Fruit fly (Drosophila melanogaster) whole organism, embryonic: Measurements from ENCODE around the gene Ptp36E.

Source experiments
- B-H2 ChIP-seq: fragments of 200-800 bp; sonication (Bioruptor generic); optimal IDR thresholded peaks from 2 replicates; lab custom pipeline; 2018; ENCODE audit warnings: missing biosample characterization, mild to moderate bottlenecking, missing genetic modification characterization
- Blimp-1 ChIP-seq: fragments of 200-800 bp; sonication (Bioruptor generic); optimal IDR thresholded peaks from 3 replicates; lab custom pipeline; 2018; ENCODE audit warnings: missing biosample characterization, missing genetic modification characterization, mild to moderate bottlenecking, moderate library complexity, missing genetic modification reagents
- CG10274 ChIP-seq: fragments of 200-800 bp; sonication (Bioruptor generic); optimal IDR thresholded peaks from 3 replicates; lab custom pipeline; 2017; ENCODE audit warnings: missing biosample characterization, mild to moderate bottlenecking, missing genetic modification characterization
- CG10543 ChIP-seq: fragments of 200-800 bp; sonication (Bioruptor generic); optimal IDR thresholded peaks from 3 replicates; lab custom pipeline; 2017; ENCODE audit warnings: missing biosample characterization, mild to moderate bottlenecking, missing genetic modification characterization, moderate library complexity
- CG11085 ChIP-seq: fragments of 200-800 bp; sonication (Bioruptor generic); IDR thresholded peaks from 2 replicates; pipeline ENCODE4 v1.3.6; 2022; ENCODE audit warnings: missing biosample characterization, missing genetic modification characterization
- CG11093 ChIP-seq: fragments of 200-800 bp; sonication (Bioruptor generic); IDR thresholded peaks from 3 replicates; pipeline ENCODE4 v1.3.6; 2022; ENCODE audit warnings: missing biosample characterization, missing genetic modification characterization
- CG12071 ChIP-seq: fragments of 200-800 bp; sonication (Bioruptor generic); optimal IDR thresholded peaks from 3 replicates; lab custom pipeline; 2018; ENCODE audit warnings: missing biosample characterization, mild to moderate bottlenecking, missing genetic modification characterization
- CG12769 ChIP-seq: fragments of 200-800 bp; sonication (Bioruptor generic); optimal IDR thresholded peaks from 2 replicates; lab custom pipeline; 2019; ENCODE audit warnings: missing biosample characterization, mild to moderate bottlenecking, missing genetic modification characterization, moderate library complexity
- CG12942 ChIP-seq: fragments of 200-800 bp; sonication (Bioruptor generic); optimal IDR thresholded peaks from 3 replicates; lab custom pipeline; 2016; ENCODE audit warnings: missing biosample characterization, missing genetic modification characterization
- CG13296 ChIP-seq: fragments of 200-800 bp; sonication (Bioruptor generic); optimal IDR thresholded peaks from 3 replicates; lab custom pipeline; 2018; ENCODE audit warnings: missing biosample characterization, mild to moderate bottlenecking, missing genetic modification characterization
- CG15269 ChIP-seq: fragments of 200-800 bp; sonication (Bioruptor generic); optimal IDR thresholded peaks from 2 replicates; lab custom pipeline; 2018; ENCODE audit warnings: missing biosample characterization, mild to moderate bottlenecking, missing genetic modification characterization, moderate library complexity
- CG15696 ChIP-seq: fragments of 200-800 bp; sonication (Bioruptor generic); optimal IDR thresholded peaks from 2 replicates; lab custom pipeline; 2019; ENCODE audit warnings: missing biosample characterization, mild to moderate bottlenecking, missing genetic modification characterization, moderate library complexity
- CG1647 ChIP-seq: fragments of 200-800 bp; sonication (Bioruptor generic); optimal IDR thresholded peaks from 3 replicates; lab custom pipeline; 2016; ENCODE audit warnings: missing biosample characterization, missing genetic modification characterization
- CG17328 ChIP-seq: fragments of 200-800 bp; sonication (Bioruptor generic); IDR thresholded peaks from 2 replicates; pipeline ENCODE4 v1.3.6; 2022; ENCODE audit warnings: missing biosample characterization, missing genetic modification characterization
- CG17568 ChIP-seq: fragments of 200-800 bp; sonication (Bioruptor generic); optimal IDR thresholded peaks from 2 replicates; lab custom pipeline; 2018; ENCODE audit warnings: missing biosample characterization, mild to moderate bottlenecking, missing genetic modification characterization, moderate library complexity
- CG1792 ChIP-seq: fragments of 200-800 bp; sonication (Bioruptor generic); optimal IDR thresholded peaks from 2 replicates; lab custom pipeline; 2016; ENCODE audit warnings: missing biosample characterization, missing genetic modification characterization
- CG2678 ChIP-seq: fragments of 200-800 bp; sonication (Bioruptor generic); optimal IDR thresholded peaks from 3 replicates; lab custom pipeline; 2019; ENCODE audit warnings: missing biosample characterization, mild to moderate bottlenecking, missing genetic modification characterization, moderate library complexity
- CG31365 ChIP-seq: fragments of 200-800 bp; sonication (Bioruptor generic); optimal IDR thresholded peaks from 2 replicates; lab custom pipeline; 2018; ENCODE audit warnings: missing biosample characterization, mild to moderate bottlenecking, missing genetic modification characterization
- CG32772 ChIP-seq: fragments of 200-800 bp; sonication (Bioruptor generic); IDR thresholded peaks from 2 replicates; pipeline ENCODE4 v1.3.6; 2022; ENCODE audit warnings: missing biosample characterization, missing genetic modification characterization
- CG33213 ChIP-seq: fragments of 200-800 bp; sonication (Bioruptor generic); optimal IDR thresholded peaks from 3 replicates; lab custom pipeline; 2016; ENCODE audit warnings: missing biosample characterization, missing genetic modification characterization
- CG33557 ChIP-seq: fragments of 200-800 bp; sonication (Bioruptor generic); optimal IDR thresholded peaks from 2 replicates; lab custom pipeline; 2019; ENCODE audit warnings: missing biosample characterization, mild to moderate bottlenecking, missing genetic modification characterization, moderate library complexity
- CG34376 ChIP-seq: fragments of 200-800 bp; sonication (Bioruptor generic); optimal IDR thresholded peaks from 2 replicates; lab custom pipeline; 2018; ENCODE audit warnings: missing biosample characterization, mild to moderate bottlenecking, missing genetic modification characterization
- CG3847 ChIP-seq: fragments of 200-800 bp; sonication (Bioruptor generic); IDR thresholded peaks from 2 replicates; pipeline ENCODE4 v1.3.6; 2022; ENCODE audit warnings: missing biosample characterization, missing genetic modification characterization
- CG4424 ChIP-seq: fragments of 200-800 bp; sonication (Bioruptor generic); optimal IDR thresholded peaks from 3 replicates; lab custom pipeline; 2016; ENCODE audit warnings: missing biosample characterization, missing genetic modification characterization
- CG6683 ChIP-seq: fragments of 200-800 bp; sonication (Bioruptor generic); optimal IDR thresholded peaks from 2 replicates; lab custom pipeline; 2017; ENCODE audit warnings: missing biosample characterization, mild to moderate bottlenecking, missing genetic modification characterization, missing genetic modification reagents
- CG7928 ChIP-seq: fragments of 200-800 bp; sonication (Bioruptor generic); optimal IDR thresholded peaks from 2 replicates; lab custom pipeline; 2017; ENCODE audit warnings: missing biosample characterization, mild to moderate bottlenecking, missing genetic modification characterization
- CG7987 ChIP-seq: fragments of 200-800 bp; sonication (Bioruptor generic); optimal IDR thresholded peaks from 2 replicates; lab custom pipeline; 2018; ENCODE audit warnings: missing biosample characterization, mild to moderate bottlenecking, missing genetic modification characterization, moderate library complexity
- CG9932 ChIP-seq: fragments of 200-800 bp; sonication (Bioruptor generic); IDR thresholded peaks from 2 replicates; pipeline ENCODE4 v1.3.6; 2022; ENCODE audit warnings: missing biosample characterization, missing genetic modification characterization
- Dip3 ChIP-seq: fragments of 200-800 bp; sonication (Bioruptor generic); optimal IDR thresholded peaks from 3 replicates; lab custom pipeline; 2016; ENCODE audit warnings: missing biosample characterization, missing genetic modification characterization
- Doc3 ChIP-seq: fragments of 200-800 bp; sonication (Bioruptor generic); IDR thresholded peaks from 3 replicates; pipeline ENCODE4 v1.3.6; 2022; ENCODE audit warnings: missing biosample characterization, missing genetic modification characterization; ENCODE audit not compliant: partially characterized antibody
- HHEX ChIP-seq: fragments of 200-800 bp; sonication (Bioruptor generic); optimal IDR thresholded peaks from 3 replicates; lab custom pipeline; 2017; ENCODE audit warnings: missing biosample characterization, mild to moderate bottlenecking, missing genetic modification characterization, missing genetic modification reagents
- Pdp1 ChIP-seq, 2 experiments: fragments of 200-800 bp; sonication (Bioruptor generic); optimal IDR thresholded peaks; 3 replicates each; lab custom pipeline; 2016; ENCODE audit warnings: missing biosample characterization in 2 of 2, missing genetic modification characterization in 2 of 2, mild to moderate bottlenecking in 1 of 2, moderate library complexity in 1 of 2
- Trl ChIP-seq, 3 experiments: fragments of >200 bp in 2 of 3; fragments of 200-800 bp in 1 of 3; sonication (Bioruptor generic) in 1 of 3; optimal IDR thresholded peaks; 2 replicates in 1 of 3; 3 replicates in 2 of 3; lab custom pipeline; 2016 to 2017; ENCODE audit warnings: missing biosample characterization in 1 of 3, missing genetic modification characterization in 1 of 3
- abd-A ChIP-seq: fragments of 200-800 bp; sonication (Bioruptor generic); optimal IDR thresholded peaks from 3 replicates; lab custom pipeline; 2019; ENCODE audit warnings: missing biosample characterization, mild to moderate bottlenecking, missing genetic modification characterization, moderate library complexity
- al ChIP-seq: fragments of 200-800 bp; sonication (Bioruptor generic); IDR thresholded peaks from 2 replicates; pipeline ENCODE4 v1.3.6; 2022; ENCODE audit warnings: missing biosample characterization, missing genetic modification characterization
- bab2 ChIP-seq: fragments of 200-800 bp; sonication (Bioruptor generic); optimal IDR thresholded peaks from 2 replicates; lab custom pipeline; 2016; ENCODE audit warnings: missing biosample characterization, missing genetic modification characterization
- dati ChIP-seq: fragments of 200-800 bp; sonication (Bioruptor generic); IDR thresholded peaks from 2 replicates; pipeline ENCODE4 v1.3.6; 2022; ENCODE audit warnings: missing biosample characterization, missing genetic modification characterization
- dmrt11E ChIP-seq: fragments of 200-800 bp; sonication (Bioruptor generic); optimal IDR thresholded peaks from 3 replicates; lab custom pipeline; 2018; ENCODE audit warnings: missing biosample characterization, mild to moderate bottlenecking, missing genetic modification characterization, moderate library complexity
- ftz-f1 ChIP-seq: fragments of 200-800 bp; sonication (Bioruptor generic); optimal IDR thresholded peaks from 2 replicates; lab custom pipeline; 2016; ENCODE audit warnings: missing biosample characterization, missing genetic modification characterization
- her ChIP-seq: fragments of 200-800 bp; sonication (Bioruptor generic); optimal IDR thresholded peaks from 2 replicates; lab custom pipeline; 2016; ENCODE audit warnings: missing biosample characterization, missing genetic modification characterization
- klu ChIP-seq: fragments of 200-800 bp; sonication (Bioruptor generic); IDR thresholded peaks from 2 replicates; pipeline ENCODE4 v1.3.6; 2022; ENCODE audit warnings: missing biosample characterization, missing genetic modification characterization
- luna ChIP-seq: fragments of 200-800 bp; sonication (Bioruptor generic); optimal IDR thresholded peaks from 2 replicates; lab custom pipeline; 2016; ENCODE audit warnings: missing biosample characterization, missing genetic modification characterization
- mam ChIP-seq: fragments of 200-800 bp; sonication (Bioruptor generic); optimal IDR thresholded peaks from 3 replicates; lab custom pipeline; 2016; ENCODE audit warnings: missing biosample characterization, missing genetic modification characterization
- pros ChIP-seq: fragments of 200-800 bp; sonication (Bioruptor generic); optimal IDR thresholded peaks from 3 replicates; lab custom pipeline; 2019; ENCODE audit warnings: missing biosample characterization, mild to moderate bottlenecking, missing genetic modification characterization, moderate library complexity
- sens ChIP-seq: fragments of 200-800 bp; sonication (Bioruptor generic); peaks from one replicate; lab custom pipeline; 2016; ENCODE audit warnings: missing biosample characterization, missing genetic modification characterization
- shn ChIP-seq: fragments of 200-800 bp; sonication (Bioruptor generic); optimal IDR thresholded peaks from 3 replicates; lab custom pipeline; 2016; ENCODE audit warnings: missing biosample characterization, missing genetic modification characterization
- tio ChIP-seq: fragments of 200-800 bp; sonication (Bioruptor generic); optimal IDR thresholded peaks from 2 replicates; lab custom pipeline; 2017; ENCODE audit warnings: missing biosample characterization, missing genetic modification characterization, inconsistent platforms

Gene Ptp36E

DNA sequence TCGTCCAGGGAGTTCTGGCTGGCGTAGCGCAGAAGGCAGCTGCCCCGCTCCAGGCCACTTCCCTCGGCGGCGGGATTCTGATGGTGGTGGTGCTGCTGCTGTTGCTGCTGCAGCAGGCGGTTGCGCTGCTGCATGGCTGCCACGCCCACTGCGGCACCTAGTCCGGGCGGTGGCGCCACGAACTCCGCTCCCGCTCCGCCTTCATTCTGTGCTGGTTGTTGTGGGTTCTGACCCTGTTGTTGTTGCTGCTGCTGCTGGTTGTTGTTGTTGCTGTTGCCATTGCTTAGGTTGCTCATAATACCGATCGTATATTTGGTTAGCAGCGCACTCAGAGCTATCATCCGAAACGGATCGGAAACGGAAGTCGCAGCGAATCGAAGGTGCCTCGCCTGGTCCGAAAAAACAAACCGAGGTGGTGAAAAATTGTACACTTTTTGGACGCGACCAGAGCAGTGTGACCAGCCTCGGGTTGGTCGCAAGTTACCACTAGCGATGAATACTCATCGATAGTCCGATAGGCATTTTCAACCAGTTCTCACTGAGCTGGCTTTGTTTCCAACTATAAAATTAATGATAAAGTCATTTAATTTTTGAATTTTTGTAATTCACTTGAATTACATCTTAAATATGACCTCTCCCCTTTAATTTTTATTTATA is 47.1 kb downstream of the Ptp36E start, which contains the start of gene kel (continued):
- TF ChIP-seq tio (GFP tag; lab: Kevin White, UChicago) (no peak), CG10543 (GFP tag; lab: Kevin White, UChicago) (peak; percentile 47), CG1647 (GFP tag; lab: Kevin White, UChicago) (no peak), pros (GFP tag; lab: Kevin White, UChicago) (no peak), CG3847 (peak; percentile 40), CG7987 (GFP tag; lab: Kevin White, UChicago) (peak; percentile 82)

- TF ChIP-seq CG13296 (GFP tag; lab: Kevin White, UChicago) (peak; percentile 37), CG31365 (peak; percentile 9), her (GFP tag; lab: Kevin White, UChicago) (peak; percentile 4), Pdp1 (GFP tag; optimal IDR thresholded peaks at IDR 0.05; lab: Kevin White, UChicago) (peak in 1 of 2 experiments; percentile 86), ftz-f1 (GFP tag; lab: Kevin White, UChicago) (peak; percentile 89), bab2 (peak; percentile 47), CG12942 (no peak), CG11093 (GFP tag; lab: Robert Waterston, UW) (no peak), CG15696 (tag; lab: Kevin White, UChicago) (no peak), HHEX (GFP tag; lab: Kevin White, UChicago) (peak; percentile 27), CG12071 (GFP tag; lab: Kevin White, UChicago) (peak; percentile 64), dati (GFP tag; lab: Robert Waterston, UW) (no peak), CG6683 (GFP tag; lab: Kevin White, UChicago) (no peak), al (GFP tag; lab: Robert Waterston, UW) (no peak), CG15269 (tag; lab: Kevin White, UChicago) (peak; percentile 23), mam (peak; percentile 23), shn (peak; percentile 0), CG33557 (GFP tag; lab: Kevin White, UChicago) (no peak), CG17328 (0 out of 2 replicates have a peak, but pooled peaks have one; percentile 6), dmrt11E (no peak), luna (peak; percentile 25), CG2678 (tag; lab: Kevin White, UChicago) (peak; percentile 55), CG4424 (GFP tag; lab: Kevin White, UChicago) (no peak), Dip3 (GFP tag; lab: Kevin White, UChicago) (peak; percentile 38), CG10274 (GFP tag; lab: Kevin White, UChicago) (no peak), CG33213 (GFP tag; lab: Kevin White, UChicago) (no peak), CG17568 (no peak), CG9932 (GFP tag; lab: Robert Waterston, UW) (peak; percentile 44), CG34376 (peak; percentile 48), abd-A (peak; percentile 93), CG1792 (peak; percentile 57), Blimp-1 (GFP tag; lab: Kevin White, UChicago) (peak; percentile 67), CG12769 (peak; percentile 85), CG7987 (GFP tag; lab: Kevin White, UChicago) (peak; percentile 73), sens (GFP tag; lab: Kevin White, UChicago) (peak; percentile 39), Trl (optimal IDR thresholded peaks at IDR 0.05; lab: Kevin White, UChicago) (no peak), Trl (GFP tag; optimal IDR thresholded peaks at IDR 0.05; lab: Kevin White, UChicago) (peak; percentile 68), CG7928 (GFP tag; lab: Kevin White, UChicago) (peak; percentile 54), Doc3 (GFP tag; lab: Robert Waterston, UW) (no peak), klu (no peak), B-H2 (GFP tag; lab: Kevin White, UChicago) (peak; percentile 71), CG32772 (GFP tag; lab: Robert Waterston, UW) (no peak), CG11085 (no peak)
Measured at dm6 chr2L:18136427-18136857, 48.4 kb downstream of the Ptp36E start.
